Worm (Caenorhabditis elegans) whole organism, L1 larva: ENCODE measurements around the gene bus-8B.
A peak's percentile ranks its signal among the peaks of the same experiment; 100 is the strongest.

Experiments
- C16A3.4 ChIP-seq: fragments of 150-350 bp; optimal IDR thresholded peaks from 2 replicates; lab custom pipeline; 2014; ENCODE audit warnings: missing biosample characterization, missing genetic modification characterization
- blmp-1 ChIP-seq: fragments of 150-350 bp; optimal IDR thresholded peaks from 2 replicates; lab custom pipeline; 2014; ENCODE audit warnings: missing biosample characterization, missing genetic modification characterization
- ceh-82 ChIP-seq, 3 experiments: fragments of 150-350 bp in 1 of 3; sonication (generic microtip) in 2 of 3; optimal IDR thresholded peaks; 2 replicates each; lab custom pipeline; 2014 to 2017; ENCODE audit warnings: missing biosample characterization in 3 of 3, missing genetic modification characterization in 3 of 3
- dsc-1 ChIP-seq: sonication (generic microtip); optimal IDR thresholded peaks from 2 replicates; lab custom pipeline; 2016; ENCODE audit warnings: mild to moderate bottlenecking, missing genetic modification characterization, missing compliant biosample characterization
- efl-1 ChIP-seq, 4 experiments: fragments of 150-350 bp; optimal IDR thresholded peaks in 3 of 4; peaks in 1 of 4; 1 replicate in 1 of 4; 2 replicates in 3 of 4; lab custom pipeline; 2014; ENCODE audit warnings: missing biosample characterization in 2 of 4, missing genetic modification characterization in 2 of 4, missing genetic modification reagents in 2 of 4
- egl-27 ChIP-seq, 2 experiments: fragments of 150-350 bp in 1 of 2; sonication (generic microtip); optimal IDR thresholded peaks; 3 replicates each; lab custom pipeline; 2017 to 2018; ENCODE audit warnings: missing biosample characterization in 2 of 2, missing genetic modification characterization in 2 of 2, missing genetic modification reagents in 2 of 2
- fkh-4 ChIP-seq: sonication (generic microtip); optimal IDR thresholded peaks from 2 replicates; lab custom pipeline; 2016; ENCODE audit warnings: missing compliant biosample characterization, missing genetic modification characterization, borderline replicate concordance
- lin-14 ChIP-seq: fragments of 200-800 bp; sonication (Bioruptor generic); optimal IDR thresholded peaks from 2 replicates; lab custom pipeline; 2018; ENCODE audit warnings: mild to moderate bottlenecking, missing genetic modification characterization, moderate library complexity, missing compliant biosample characterization
- lir-3 ChIP-seq: sonication (generic microtip); optimal IDR thresholded peaks from 2 replicates; lab custom pipeline; 2016; ENCODE audit warnings: mild to moderate bottlenecking, missing genetic modification characterization, moderate library complexity, missing compliant biosample characterization; ENCODE audit not compliant: poor library complexity
- lsy-2 ChIP-seq, 2 experiments: fragments of 150-350 bp; optimal IDR thresholded peaks; 2 replicates each; lab custom pipeline; 2014; ENCODE audit warnings: missing biosample characterization in 2 of 2, missing genetic modification characterization in 2 of 2
- mdl-1 ChIP-seq, 2 experiments: fragments of 150-350 bp; optimal IDR thresholded peaks; 2 replicates each; lab custom pipeline; 2014 to 2017; ENCODE audit warnings: missing biosample characterization in 2 of 2, missing genetic modification characterization in 2 of 2, inconsistent platforms in 1 of 2
- nhr-11 ChIP-seq: fragments of 150-350 bp; optimal IDR thresholded peaks from 2 replicates; lab custom pipeline; 2014; ENCODE audit warnings: missing biosample characterization, missing genetic modification characterization
- nhr-20 ChIP-seq: sonication (generic microtip); optimal IDR thresholded peaks from 2 replicates; lab custom pipeline; 2016; ENCODE audit warnings: mild to moderate bottlenecking, missing genetic modification characterization, missing compliant biosample characterization
- nhr-71 ChIP-seq: sonication (generic microtip); optimal IDR thresholded peaks from 2 replicates; lab custom pipeline; 2016; ENCODE audit warnings: mild to moderate bottlenecking, missing genetic modification characterization, moderate library complexity, missing compliant biosample characterization
- nhr-77 ChIP-seq: fragments of 150-350 bp; optimal IDR thresholded peaks from 2 replicates; lab custom pipeline; 2014; ENCODE audit warnings: missing biosample characterization, missing genetic modification characterization
- nhr-90 ChIP-seq: sonication (generic microtip); optimal IDR thresholded peaks from 2 replicates; lab custom pipeline; 2016; ENCODE audit warnings: mild to moderate bottlenecking, missing genetic modification characterization, missing compliant biosample characterization; ENCODE audit not compliant: poor library complexity
- rnt-1 ChIP-seq: sonication (generic microtip); optimal IDR thresholded peaks from 2 replicates; lab custom pipeline; 2016; ENCODE audit warnings: mild to moderate bottlenecking, missing genetic modification characterization, moderate library complexity, missing compliant biosample characterization
- skn-1 ChIP-seq: fragments of 150-350 bp; optimal IDR thresholded peaks from 2 replicates; lab custom pipeline; 2014; ENCODE audit warnings: missing biosample characterization, missing genetic modification characterization
- snu-23 ChIP-seq: sonication (generic microtip); optimal IDR thresholded peaks from 2 replicates; lab custom pipeline; 2016; ENCODE audit warnings: missing genetic modification characterization, missing compliant biosample characterization
- sptf-1 ChIP-seq: fragments of 150-350 bp; optimal IDR thresholded peaks from 2 replicates; lab custom pipeline; 2014; ENCODE audit warnings: missing biosample characterization, missing genetic modification characterization
- unc-130 ChIP-seq: fragments of 150-350 bp; optimal IDR thresholded peaks from 2 replicates; lab custom pipeline; 2017; ENCODE audit warnings: missing biosample characterization, missing genetic modification characterization, inconsistent platforms
- unc-62 ChIP-seq: fragments of 150-350 bp; optimal IDR thresholded peaks from 2 replicates; lab custom pipeline; 2014; ENCODE audit warnings: missing biosample characterization, missing genetic modification reagents, missing genetic modification characterization
- zip-4 ChIP-seq: fragments of 200-800 bp; sonication (Bioruptor generic); optimal IDR thresholded peaks from 2 replicates; lab custom pipeline; 2018; ENCODE audit warnings: mild to moderate bottlenecking, missing genetic modification characterization, moderate library complexity, missing compliant biosample characterization
- ztf-11 ChIP-seq, 2 experiments: sonication (generic microtip); optimal IDR thresholded peaks; 2 replicates each; lab custom pipeline; 2016 to 2017; ENCODE audit warnings: missing genetic modification characterization in 2 of 2, missing biosample characterization in 1 of 2, missing compliant biosample characterization in 1 of 2

The bus-8B gene

DNA sequence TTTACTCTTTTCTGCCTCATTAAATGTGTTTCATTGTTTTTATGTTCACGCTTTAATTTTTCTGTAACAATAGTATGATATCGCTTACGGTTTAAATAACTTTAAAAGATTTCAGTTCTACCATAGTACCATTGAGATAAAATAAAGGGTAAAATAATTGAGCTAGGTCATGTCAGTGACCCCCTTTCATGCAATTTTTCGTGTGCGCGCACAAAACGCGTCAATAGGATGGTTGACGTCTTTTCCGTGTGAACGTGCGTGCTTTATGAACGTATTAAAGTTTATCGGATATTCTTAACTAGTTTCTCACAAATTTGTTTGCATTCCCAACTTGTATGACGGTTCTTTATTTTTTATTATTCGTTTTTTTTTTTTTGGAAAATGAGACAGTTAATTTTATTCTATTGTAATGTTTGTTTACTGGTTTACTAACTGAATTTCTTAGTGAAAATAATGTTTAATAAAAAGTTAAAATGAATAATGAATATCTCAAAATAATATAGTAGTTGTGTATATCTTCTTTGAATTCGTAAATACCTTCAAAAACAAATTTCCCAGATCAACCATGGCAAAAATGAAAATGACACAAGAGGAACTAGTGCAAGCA is 7.1 kb upstream of the bus-8B start, which contains the start of gene C25F6.1 (continued):
- TF ChIP-seq egl-27 (tag; optimal IDR thresholded peaks at IDR 0.05; lab: Kevin White, UChicago), result no peak
- TF ChIP-seq, all 84 proteins: peak for 15

ce11 chrX:5488867-5489266 is 4.3 kb upstream of the bus-8B start:
- TF ChIP-seq blmp-1 (tag; lab: Kevin White, UChicago) (peak; percentile 88), efl-1 (optimal IDR thresholded peaks at IDR 0.05; lab: Kevin White, UChicago) (no peak), efl-1 (GFP tag; optimal IDR thresholded peaks at IDR 0.05 in 1 of 2; lab: Kevin White, UChicago) (no peak)

ce11 chrX:5489538-5489937 is 3.6 kb upstream of the bus-8B start, which contains the start of gene F55D1.1:
TSS of gene F55D1.1 (plus strand) at chrX:5489838.
- TF ChIP-seq C16A3.4 (tag; lab: Kevin White, UChicago) (no peak), ztf-11 (tag; optimal IDR thresholded peaks at IDR 0.05; lab: Kevin White, UChicago) (no peak), nhr-77 (tag; lab: Kevin White, UChicago) (no peak), lir-3 (no peak), skn-1 (tag; lab: Kevin White, UChicago) (no peak), dsc-1 (tag; lab: Kevin White, UChicago) (no peak), sptf-1 (tag; lab: Kevin White, UChicago) (no peak), ceh-82 (tag; optimal IDR thresholded peaks at IDR 0.05; lab: Kevin White, UChicago) (no peak), lin-14 (GFP tag; lab: Kevin White, UChicago) (no peak), unc-130 (no peak), unc-62 (GFP tag; lab: Kevin White, UChicago) (no peak)

- TF ChIP-seq lin-14 (GFP tag; lab: Kevin White, UChicago) (peak; percentile 26), lsy-2 (tag; optimal IDR thresholded peaks at IDR 0.05; lab: Kevin White, UChicago) (no peak)
These were observed 12.0 kb downstream of the bus-8B start, which contains the start of gene T23F2.2 for ce11 chrX:5505148-5505547. TSS of gene T23F2.2 (minus strand) at chrX:5505248.

- TF ChIP-seq rnt-1 (tag; lab: Kevin White, UChicago), result peak; percentile 34
- TF ChIP-seq skn-1 (tag; lab: Kevin White, UChicago), result no peak
- peak; percentile 18 for TF ChIP-seq snu-23 (GFP tag; lab: Kevin White, UChicago)
- no peak for TF ChIP-seq zip-4 (GFP tag; lab: Kevin White, UChicago)
- TF ChIP-seq fkh-4, result peak; percentile 36
- peak; percentile 33 for TF ChIP-seq nhr-71 (tag; lab: Kevin White, UChicago)
- no peak for TF ChIP-seq lsy-2 (tag; optimal IDR thresholded peaks at IDR 0.05; lab: Kevin White, UChicago)
- peak; percentile 46 for TF ChIP-seq lin-14 (GFP tag; lab: Kevin White, UChicago)
- TF ChIP-seq ceh-82 (tag; optimal IDR thresholded peaks at IDR 0.05; lab: Kevin White, UChicago), result no peak
- TF ChIP-seq mdl-1 (tag; optimal IDR thresholded peaks at IDR 0.05; lab: Kevin White, UChicago), result peak in 1 of 2 experiments; percentile 26
- peak; percentile 92 for TF ChIP-seq dsc-1 (tag; lab: Kevin White, UChicago)
- TF ChIP-seq, all 84 proteins: peak for 7
These were observed 13.4 kb downstream of the bus-8B start for ce11 chrX:5506432-5506977.

DNA sequence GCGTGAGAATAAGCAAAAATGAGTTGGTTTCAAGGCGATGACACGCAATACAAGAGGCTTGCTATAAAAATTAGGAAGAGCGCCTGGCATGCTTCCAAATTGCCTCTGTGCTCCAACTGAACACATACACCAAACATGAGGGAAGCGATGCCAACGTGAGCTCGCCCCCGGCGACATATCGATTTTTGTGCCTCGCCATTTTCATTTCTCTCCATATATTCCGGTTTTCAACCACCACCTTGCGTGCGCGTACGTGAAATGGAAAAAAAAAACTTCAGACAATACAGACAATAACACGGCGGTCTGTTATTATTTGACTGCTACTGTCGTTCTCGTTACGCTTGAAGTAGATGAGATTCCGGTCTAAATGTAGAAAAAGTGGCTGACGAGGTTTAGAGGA is 14.8 kb downstream of the bus-8B start:
- no peak for TF ChIP-seq unc-62 (GFP tag; lab: Kevin White, UChicago)
- no peak for TF ChIP-seq egl-27 (tag; optimal IDR thresholded peaks at IDR 0.05; lab: Kevin White, UChicago)
- no peak for TF ChIP-seq lir-3
- TF ChIP-seq nhr-11, result no peak
- TF ChIP-seq snu-23 (GFP tag; lab: Kevin White, UChicago), result no peak
- no peak for TF ChIP-seq nhr-90 (tag; lab: Kevin White, UChicago)
- TF ChIP-seq nhr-20 (tag; lab: Kevin White, UChicago), result no peak
